Fruit fly (Drosophila melanogaster): ENCODE results near the gene CG13898.

Gene CG13898

dm6 chr3L:781702-782314 is 22.0 kb downstream of the CG13898 start:
- TF ChIP-seq Hr96 (GFP tag; optimal IDR thresholded peaks at IDR 0.05) (peak; percentile 72), cic (GFP tag; optimal IDR thresholded peaks at IDR 0.05) (peak; percentile 80), tj (GFP tag; optimal IDR thresholded peaks at IDR 0.05) (no peak)

DNA sequence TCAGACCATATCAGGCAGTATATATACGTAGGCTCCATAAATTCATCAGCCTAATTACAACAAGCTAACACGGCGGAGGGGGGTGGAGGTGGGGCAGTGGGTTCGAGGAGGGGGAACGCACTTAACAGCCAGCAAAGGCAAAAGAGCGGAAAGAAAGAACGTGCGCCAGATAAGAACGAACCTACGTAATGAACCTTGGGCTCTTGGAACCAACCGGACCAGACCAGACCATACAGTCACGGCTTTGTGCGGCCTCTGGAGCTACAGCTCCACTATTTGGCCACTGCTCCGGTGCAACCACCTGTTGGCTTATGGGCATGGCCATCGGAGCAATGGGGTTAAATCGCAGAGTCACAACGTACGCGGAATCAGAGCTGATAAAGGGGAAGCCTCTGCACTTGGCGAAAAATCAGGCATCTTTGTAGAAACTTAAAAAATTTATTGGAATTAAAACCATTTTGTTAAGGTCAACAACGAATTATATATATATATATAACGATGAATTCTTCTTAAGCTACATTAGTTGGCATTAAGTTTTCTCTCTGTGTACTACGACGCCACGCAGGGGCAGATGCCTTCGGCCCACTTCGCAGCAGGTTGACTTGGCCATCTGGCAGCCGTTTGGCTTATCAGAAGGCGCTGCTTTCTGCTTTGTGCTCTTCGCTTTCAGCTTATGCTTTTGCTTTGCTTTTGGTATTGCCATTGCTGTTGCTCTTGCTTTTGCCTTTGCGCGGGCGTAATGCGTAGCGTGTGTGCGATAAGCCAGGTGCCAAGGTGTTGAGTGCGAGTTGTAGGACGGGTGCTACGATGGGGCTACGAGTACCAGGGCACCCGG is 22.8 kb downstream of the CG13898 start:
- TF ChIP-seq CG7101 (tag; optimal IDR thresholded peaks at IDR 0.05) = peak; percentile 90
- TF ChIP-seq toe (GFP tag; optimal IDR thresholded peaks at IDR 0.05) = no peak
- peak; percentile 63 for TF ChIP-seq CG12768 (GFP tag; optimal IDR thresholded peaks at IDR 0.05)
- peak; percentile 85 for TF ChIP-seq CG11617 (GFP tag; optimal IDR thresholded peaks at IDR 0.05)
- peak; percentile 53 for TF ChIP-seq CG5204 (GFP tag; optimal IDR thresholded peaks at IDR 0.05)
- TF ChIP-seq tj (GFP tag; optimal IDR thresholded peaks at IDR 0.05) = peak; percentile 57
- no peak for TF ChIP-seq Crg-1 (GFP tag; optimal IDR thresholded peaks at IDR 0.05)
- peak; percentile 77 for TF ChIP-seq CG33017 (tag; optimal IDR thresholded peaks at IDR 0.05)
- TF ChIP-seq cic (GFP tag; optimal IDR thresholded peaks at IDR 0.05) = no peak
- TF ChIP-seq cnc (optimal IDR thresholded peaks at IDR 0.05) = no peak
- no peak for TF ChIP-seq ovo (GFP tag; optimal IDR thresholded peaks at IDR 0.05)
- peak; percentile 63 for TF ChIP-seq CG7045 (GFP tag; optimal IDR thresholded peaks at IDR 0.05)
- TF ChIP-seq bab1 (GFP tag; optimal IDR thresholded peaks at IDR 0.05) = no peak
- peak; percentile 11 for TF ChIP-seq kay (GFP tag; ENCODE audit: borderline replicate concordance)
- TF ChIP-seq Hr96 (GFP tag; optimal IDR thresholded peaks at IDR 0.05) = no peak
- peak; percentile 39 for TF ChIP-seq pad (GFP tag; optimal IDR thresholded peaks at IDR 0.05)
- peak; percentile 58 for TF ChIP-seq Mnt (GFP tag; optimal IDR thresholded peaks at IDR 0.05)
- no peak for TF ChIP-seq Clk (GFP tag; optimal IDR thresholded peaks at IDR 0.05)
- no peak for TF ChIP-seq CG1620 (GFP tag; optimal IDR thresholded peaks at IDR 0.05)
- TF ChIP-seq CG14711 (tag; optimal IDR thresholded peaks at IDR 0.05) = peak; percentile 26

- TF ChIP-seq toe (GFP tag; optimal IDR thresholded peaks at IDR 0.05) (no peak), Hr96 (GFP tag; optimal IDR thresholded peaks at IDR 0.05) (no peak), kay (GFP tag; ENCODE audit: borderline replicate concordance) (no peak), CG12768 (GFP tag; optimal IDR thresholded peaks at IDR 0.05) (no peak)
Measured at dm6 chr3L:780489-780866, 23.4 kb downstream of the CG13898 start.

dm6 chr3L:778977-779376 is 24.9 kb downstream of the CG13898 start:
- TF ChIP-seq cic (GFP tag; optimal IDR thresholded peaks at IDR 0.05) (no peak), kay (GFP tag; ENCODE audit: borderline replicate concordance) (no peak), CG7045 (GFP tag; optimal IDR thresholded peaks at IDR 0.05) (no peak), CG14711 (tag; optimal IDR thresholded peaks at IDR 0.05) (peak; percentile 15), toe (GFP tag; optimal IDR thresholded peaks at IDR 0.05) (peak; percentile 1), cnc (optimal IDR thresholded peaks at IDR 0.05) (no peak), bab1 (GFP tag; optimal IDR thresholded peaks at IDR 0.05) (peak; percentile 10), CG1620 (GFP tag; optimal IDR thresholded peaks at IDR 0.05) (no peak), Crg-1 (GFP tag; optimal IDR thresholded peaks at IDR 0.05) (no peak), CG7101 (tag; optimal IDR thresholded peaks at IDR 0.05) (peak; percentile 6), tj (GFP tag; optimal IDR thresholded peaks at IDR 0.05) (no peak), CG5204 (GFP tag; optimal IDR thresholded peaks at IDR 0.05) (no peak), CG12768 (GFP tag; optimal IDR thresholded peaks at IDR 0.05) (peak; percentile 28), pad (GFP tag; optimal IDR thresholded peaks at IDR 0.05) (no peak), Clk (GFP tag; optimal IDR thresholded peaks at IDR 0.05) (no peak), Hr96 (GFP tag; optimal IDR thresholded peaks at IDR 0.05) (no peak), Mnt (GFP tag; optimal IDR thresholded peaks at IDR 0.05) (no peak), CG33017 (tag; optimal IDR thresholded peaks at IDR 0.05) (peak; percentile 37), ovo (GFP tag; optimal IDR thresholded peaks at IDR 0.05) (no peak), CG11617 (GFP tag; optimal IDR thresholded peaks at IDR 0.05) (no peak)

DNA sequence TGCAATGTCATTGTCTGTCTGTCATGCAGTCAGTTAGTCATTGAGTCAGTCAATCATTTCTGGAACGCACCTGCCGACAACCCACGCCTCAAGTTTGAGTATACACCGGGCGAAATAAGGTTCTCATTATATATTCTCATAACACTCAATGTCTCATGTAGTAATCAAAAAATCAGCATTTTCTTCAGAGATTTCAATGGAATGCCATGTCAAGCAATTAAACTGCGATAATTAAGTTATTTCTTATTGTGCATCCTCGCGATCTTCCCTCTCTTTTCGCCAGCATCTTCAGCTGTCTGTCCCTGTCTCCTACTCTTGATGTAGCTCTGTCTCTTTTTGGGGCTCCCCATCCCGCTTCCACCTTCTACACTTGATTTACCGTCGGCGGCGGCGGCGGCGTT is 26.6 kb downstream of the CG13898 start:
- peak; percentile 38 for TF ChIP-seq bab1 (GFP tag; optimal IDR thresholded peaks at IDR 0.05)
- peak; percentile 51 for TF ChIP-seq CG7101 (tag; optimal IDR thresholded peaks at IDR 0.05)
- TF ChIP-seq CG14711 (tag; optimal IDR thresholded peaks at IDR 0.05) = peak; percentile 45
- TF ChIP-seq tj (GFP tag; optimal IDR thresholded peaks at IDR 0.05) = peak; percentile 69
- TF ChIP-seq CG1620 (GFP tag; optimal IDR thresholded peaks at IDR 0.05) = no peak
- peak; percentile 27 for TF ChIP-seq CG33017 (tag; optimal IDR thresholded peaks at IDR 0.05)
- peak; percentile 5 for TF ChIP-seq CG7045 (GFP tag; optimal IDR thresholded peaks at IDR 0.05)
- no peak for TF ChIP-seq toe (GFP tag; optimal IDR thresholded peaks at IDR 0.05)

DNA sequence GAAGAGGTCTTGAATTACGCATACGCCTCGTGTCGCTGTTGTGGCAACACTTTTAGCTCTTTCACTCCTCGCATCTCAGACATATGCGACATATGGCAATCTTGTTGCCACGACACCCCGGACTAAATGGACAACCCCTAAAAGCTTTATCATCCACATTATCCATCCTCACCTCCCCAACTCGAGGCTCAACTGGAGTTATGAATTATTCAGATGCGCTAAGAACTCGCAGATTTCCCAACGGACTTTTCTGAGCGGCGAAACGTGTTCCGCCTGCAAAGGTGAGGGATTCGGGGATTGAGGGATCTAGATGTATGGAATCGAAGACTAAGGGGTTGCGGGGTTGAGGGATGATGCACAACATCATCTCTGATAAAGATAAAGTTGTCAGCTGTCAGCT is 27.2 kb downstream of the CG13898 start:
- no peak for TF ChIP-seq CG1620 (GFP tag; optimal IDR thresholded peaks at IDR 0.05)
- no peak for TF ChIP-seq Hr96 (GFP tag; optimal IDR thresholded peaks at IDR 0.05)
- no peak for TF ChIP-seq CG5204 (GFP tag; optimal IDR thresholded peaks at IDR 0.05)
- TF ChIP-seq tj (GFP tag; optimal IDR thresholded peaks at IDR 0.05) = no peak
- TF ChIP-seq Crg-1 (GFP tag; optimal IDR thresholded peaks at IDR 0.05) = no peak
- no peak for TF ChIP-seq pad (GFP tag; optimal IDR thresholded peaks at IDR 0.05)
- TF ChIP-seq kay (GFP tag; ENCODE audit: borderline replicate concordance) = no peak
- no peak for TF ChIP-seq CG14711 (tag; optimal IDR thresholded peaks at IDR 0.05)
- no peak for TF ChIP-seq CG7045 (GFP tag; optimal IDR thresholded peaks at IDR 0.05)
- no peak for TF ChIP-seq cic (GFP tag; optimal IDR thresholded peaks at IDR 0.05)
- no peak for TF ChIP-seq Mnt (GFP tag; optimal IDR thresholded peaks at IDR 0.05)

All from whole organism, adult.